Worm (Caenorhabditis elegans) whole organism, L4 larva: ENCODE measurements around the gene asp-2.

Source experiments
- fkh-10 ChIP-seq: fragments of 150-350 bp; optimal IDR thresholded peaks from 2 replicates; lab custom pipeline; 2014; ENCODE audit warnings: missing biosample characterization, missing genetic modification reagents, missing genetic modification characterization
- skn-1 ChIP-seq: fragments of 150-350 bp; optimal IDR thresholded peaks from 2 replicates; lab custom pipeline; 2014; ENCODE audit warnings: missing biosample characterization, missing genetic modification characterization

DNA sequence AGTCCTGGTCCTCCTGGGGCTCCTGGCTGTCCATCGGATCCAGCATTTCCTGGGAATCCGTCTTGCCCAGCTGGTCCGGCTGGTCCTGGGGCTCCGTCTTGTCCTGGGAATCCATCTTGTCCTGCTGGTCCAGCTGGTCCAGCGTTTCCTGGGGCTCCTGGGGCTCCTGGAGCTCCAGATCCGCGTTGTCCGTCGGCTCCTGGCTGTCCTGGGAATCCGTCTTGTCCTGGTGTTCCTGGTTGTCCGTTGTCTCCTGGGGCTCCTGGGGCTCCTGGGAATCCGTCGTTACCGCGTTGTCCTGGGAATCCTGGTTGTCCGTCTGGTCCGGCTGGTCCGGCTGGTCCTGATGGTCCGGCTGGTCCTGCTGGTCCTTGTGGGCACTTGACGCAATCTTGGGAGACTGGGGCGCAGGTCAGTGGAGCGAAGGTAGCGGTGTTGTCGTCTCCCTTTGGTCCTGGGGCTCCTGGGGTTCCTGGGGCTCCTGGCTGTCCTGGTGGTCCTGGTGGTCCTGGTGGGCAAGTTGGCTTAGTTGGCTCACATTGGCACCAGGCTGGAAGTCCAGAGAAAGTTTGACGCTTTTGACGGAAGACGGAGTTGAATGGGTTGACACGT lies 40.7 kb upstream of the asp-2 start:
- TF ChIP-seq skn-1 (tag; lab: Kevin White, UChicago) (no peak), fkh-10 (GFP tag; lab: Kevin White, UChicago) (no peak)
